Worm (Caenorhabditis elegans): ENCODE results near the gene F13B12.1.

- TF ChIP-seq nhr-25 (tag; optimal IDR thresholded peaks at IDR 0.05) (no peak), dmd-4 (tag; optimal IDR thresholded peaks at IDR 0.05) (no peak)
Measured at ce11 chrIV:10429129-10429528, 4.7 kb upstream of the F13B12.1 start, which contains the start of gene F13B12.2.
